Worm (Caenorhabditis elegans) whole organism, late embryonic: ENCODE data around the gene R02F11.11.

Experiments used
- C08G9.2 ChIP-seq: sonication (generic microtip); optimal IDR thresholded peaks from 2 replicates; lab custom pipeline; 2016; ENCODE audit warnings: mild to moderate bottlenecking, missing genetic modification characterization, moderate library complexity, missing compliant biosample characterization
- C38D4.7 ChIP-seq: fragments of 200-800 bp; sonication (Bioruptor generic); optimal IDR thresholded peaks from 2 replicates; lab custom pipeline; 2018; ENCODE audit warnings: mild to moderate bottlenecking, missing genetic modification characterization, moderate library complexity, missing compliant biosample characterization
- F13H6.1 ChIP-seq: sonication (generic microtip); optimal IDR thresholded peaks from 2 replicates; lab custom pipeline; 2016; ENCODE audit warnings: missing genetic modification characterization, missing compliant biosample characterization
- K02D7.2 ChIP-seq: sonication (generic microtip); optimal IDR thresholded peaks from 2 replicates; lab custom pipeline; 2017; ENCODE audit warnings: mild to moderate bottlenecking, missing genetic modification characterization, missing compliant biosample characterization
- ahr-1 ChIP-seq: sonication (generic microtip); optimal IDR thresholded peaks from 2 replicates; lab custom pipeline; 2016; ENCODE audit warnings: missing genetic modification characterization, missing compliant biosample characterization
- ceh-14 ChIP-seq: sonication (generic microtip); optimal IDR thresholded peaks from 2 replicates; lab custom pipeline; 2016; ENCODE audit warnings: missing genotype, missing genetic modification characterization, missing compliant biosample characterization
- ceh-18 ChIP-seq: sonication (generic microtip); optimal IDR thresholded peaks from 2 replicates; lab custom pipeline; 2016; ENCODE audit warnings: missing genetic modification characterization, missing compliant biosample characterization
- ceh-2 ChIP-seq: sonication (generic microtip); optimal IDR thresholded peaks from 2 replicates; lab custom pipeline; 2016; ENCODE audit warnings: missing genotype, missing genetic modification characterization, missing compliant biosample characterization
- ceh-30 ChIP-seq: fragments of 150-350 bp; optimal IDR thresholded peaks from 2 replicates; lab custom pipeline; 2014; ENCODE audit warnings: missing biosample characterization, missing genetic modification characterization
- ceh-31 ChIP-seq: sonication (generic microtip); optimal IDR thresholded peaks from 2 replicates; lab custom pipeline; 2016; ENCODE audit warnings: missing genetic modification characterization, missing compliant biosample characterization
- ceh-34 ChIP-seq: sonication (generic microtip); optimal IDR thresholded peaks from 2 replicates; lab custom pipeline; 2016; ENCODE audit warnings: mild to moderate bottlenecking, missing genetic modification characterization, missing compliant biosample characterization
- ceh-48 ChIP-seq: sonication (generic microtip); optimal IDR thresholded peaks from 2 replicates; lab custom pipeline; 2016; ENCODE audit warnings: missing genetic modification characterization, inconsistent platforms, missing compliant biosample characterization
- ceh-6 ChIP-seq: fragments of 200-800 bp; sonication (Bioruptor generic); optimal IDR thresholded peaks from 2 replicates; lab custom pipeline; 2018; ENCODE audit warnings: mild to moderate bottlenecking, missing genetic modification characterization, missing compliant biosample characterization
- dmd-4 ChIP-seq: sonication (generic microtip); optimal IDR thresholded peaks from 2 replicates; lab custom pipeline; 2016; ENCODE audit warnings: borderline replicate concordance, missing genetic modification characterization, missing compliant biosample characterization
- elt-2 ChIP-seq: sonication (generic microtip); optimal IDR thresholded peaks from 2 replicates; lab custom pipeline; 2016; ENCODE audit warnings: missing genetic modification reagents, missing genetic modification characterization, missing compliant biosample characterization
- elt-4 ChIP-seq: sonication (generic microtip); optimal IDR thresholded peaks from 2 replicates; lab custom pipeline; 2016; ENCODE audit warnings: missing genetic modification characterization, missing compliant biosample characterization
- ets-4 ChIP-seq: sonication (generic microtip); optimal IDR thresholded peaks from 2 replicates; lab custom pipeline; 2016; ENCODE audit warnings: missing genetic modification characterization, missing compliant biosample characterization
- eyg-1 ChIP-seq: sonication (generic microtip); optimal IDR thresholded peaks from 2 replicates; lab custom pipeline; 2016; ENCODE audit warnings: missing genotype, missing genetic modification characterization, missing compliant biosample characterization
- fkh-6 ChIP-seq: sonication (generic microtip); optimal IDR thresholded peaks from 2 replicates; lab custom pipeline; 2016; ENCODE audit warnings: missing genetic modification characterization, missing compliant biosample characterization
- gmeb-2 ChIP-seq: sonication (generic microtip); optimal IDR thresholded peaks from 2 replicates; lab custom pipeline; 2016; ENCODE audit warnings: missing genetic modification characterization, inconsistent platforms, missing compliant biosample characterization
- hlh-15 ChIP-seq: sonication (generic microtip); optimal IDR thresholded peaks from 2 replicates; lab custom pipeline; 2016; ENCODE audit warnings: missing genetic modification characterization, missing compliant biosample characterization
- hlh-30 ChIP-seq: sonication (generic microtip); optimal IDR thresholded peaks from 2 replicates; lab custom pipeline; 2017; ENCODE audit warnings: antibody characterized with exemption, missing genetic modification characterization, missing compliant biosample characterization; ENCODE audit not compliant: insufficient read depth
- hlh-8 ChIP-seq: sonication (generic microtip); optimal IDR thresholded peaks from 2 replicates; lab custom pipeline; 2016; ENCODE audit warnings: missing genotype, missing genetic modification characterization, missing compliant biosample characterization
- lim-6 ChIP-seq: sonication (generic microtip); optimal IDR thresholded peaks from 2 replicates; lab custom pipeline; 2016; ENCODE audit warnings: missing genetic modification characterization, missing compliant biosample characterization
- madf-2 ChIP-seq: sonication (generic microtip); optimal IDR thresholded peaks from 2 replicates; lab custom pipeline; 2017; ENCODE audit warnings: missing genetic modification characterization, missing compliant biosample characterization
- mec-3 ChIP-seq: sonication (generic microtip); optimal IDR thresholded peaks from 2 replicates; lab custom pipeline; 2016; ENCODE audit warnings: borderline replicate concordance, missing genetic modification characterization, missing compliant biosample characterization
- nfya-1 ChIP-seq: sonication (generic microtip); optimal IDR thresholded peaks from 2 replicates; lab custom pipeline; 2017; ENCODE audit warnings: missing genetic modification characterization, mild to moderate bottlenecking, missing compliant biosample characterization, antibody characterized with exemption, moderate library complexity
- nhr-11 ChIP-seq: fragments of 150-350 bp; optimal IDR thresholded peaks from 2 replicates; lab custom pipeline; 2014; ENCODE audit warnings: missing biosample characterization, missing genetic modification characterization
- nhr-232 ChIP-seq: sonication (generic microtip); optimal IDR thresholded peaks from 2 replicates; lab custom pipeline; 2016; ENCODE audit warnings: missing genetic modification characterization, missing compliant biosample characterization
- npax-4 ChIP-seq: sonication (generic microtip); optimal IDR thresholded peaks from 2 replicates; lab custom pipeline; 2016; ENCODE audit warnings: missing genetic modification characterization, missing compliant biosample characterization
- pat-9 ChIP-seq: fragments of 200-800 bp; sonication (Bioruptor generic); optimal IDR thresholded peaks from 2 replicates; lab custom pipeline; 2018; ENCODE audit warnings: mild to moderate bottlenecking, missing genetic modification characterization, moderate library complexity, missing compliant biosample characterization
- pax-1 ChIP-seq: fragments of 150-350 bp; optimal IDR thresholded peaks from 2 replicates; lab custom pipeline; 2014; ENCODE audit warnings: missing biosample characterization, missing genetic modification characterization
- pha-4 ChIP-seq: fragments of 150-350 bp; optimal IDR thresholded peaks from 2 replicates; lab custom pipeline; 2018; ENCODE audit warnings: missing biosample characterization, missing genetic modification reagents, missing genetic modification characterization
- pros-1 ChIP-seq: fragments of 150-350 bp; optimal IDR thresholded peaks from 2 replicates; lab custom pipeline; 2014; ENCODE audit warnings: missing biosample characterization, missing genetic modification reagents, missing genetic modification characterization
- ref-2 ChIP-seq: sonication (generic microtip); optimal IDR thresholded peaks from 2 replicates; lab custom pipeline; 2016; ENCODE audit warnings: missing genetic modification characterization, missing compliant biosample characterization
- rnt-1 ChIP-seq: sonication (generic microtip); optimal IDR thresholded peaks from 2 replicates; lab custom pipeline; 2016; ENCODE audit warnings: missing genetic modification characterization, missing compliant biosample characterization
- syd-9 ChIP-seq: sonication (generic microtip); optimal IDR thresholded peaks from 2 replicates; lab custom pipeline; 2016; ENCODE audit warnings: mild to moderate bottlenecking, missing genetic modification characterization, moderate library complexity, missing compliant biosample characterization
- tbx-2 ChIP-seq: sonication (generic microtip); optimal IDR thresholded peaks from 2 replicates; lab custom pipeline; 2016; ENCODE audit warnings: missing genetic modification characterization, missing compliant biosample characterization
- tbx-7 ChIP-seq: sonication (generic microtip); optimal IDR thresholded peaks from 2 replicates; lab custom pipeline; 2016; ENCODE audit warnings: missing genotype, missing genetic modification characterization, missing compliant biosample characterization
- ttx-3 ChIP-seq: sonication (generic microtip); optimal IDR thresholded peaks from 2 replicates; lab custom pipeline; 2016; ENCODE audit warnings: missing genetic modification reagents, missing genetic modification characterization, missing compliant biosample characterization
- unc-3 ChIP-seq, 2 experiments: fragments of 200-800 bp in 1 of 2; sonication (Bioruptor generic) in 1 of 2; sonication (generic microtip) in 1 of 2; conservative IDR thresholded peaks in 1 of 2; optimal IDR thresholded peaks in 1 of 2; 2 replicates each; pipeline versions ENCODE4 v1.3.6 to Lab custom; 2016 to 2022; ENCODE audit warnings: missing compliant biosample characterization in 2 of 2, missing genetic modification characterization in 2 of 2, missing genetic modification reagents in 1 of 2
- unc-42 ChIP-seq: sonication (generic microtip); optimal IDR thresholded peaks from 2 replicates; lab custom pipeline; 2016; ENCODE audit warnings: missing genotype, missing genetic modification characterization, missing compliant biosample characterization
- unc-55 ChIP-seq: sonication (generic microtip); optimal IDR thresholded peaks from 2 replicates; lab custom pipeline; 2017; ENCODE audit warnings: missing biosample characterization, missing genetic modification reagents, missing genetic modification characterization
- zip-5 ChIP-seq: sonication (generic microtip); optimal IDR thresholded peaks from 2 replicates; lab custom pipeline; 2016; ENCODE audit warnings: missing genetic modification characterization, missing compliant biosample characterization
- ztf-16 ChIP-seq: sonication (generic microtip); optimal IDR thresholded peaks from 2 replicates; lab custom pipeline; 2017; ENCODE audit warnings: missing genetic modification characterization, missing compliant biosample characterization

Gene R02F11.11

DNA sequence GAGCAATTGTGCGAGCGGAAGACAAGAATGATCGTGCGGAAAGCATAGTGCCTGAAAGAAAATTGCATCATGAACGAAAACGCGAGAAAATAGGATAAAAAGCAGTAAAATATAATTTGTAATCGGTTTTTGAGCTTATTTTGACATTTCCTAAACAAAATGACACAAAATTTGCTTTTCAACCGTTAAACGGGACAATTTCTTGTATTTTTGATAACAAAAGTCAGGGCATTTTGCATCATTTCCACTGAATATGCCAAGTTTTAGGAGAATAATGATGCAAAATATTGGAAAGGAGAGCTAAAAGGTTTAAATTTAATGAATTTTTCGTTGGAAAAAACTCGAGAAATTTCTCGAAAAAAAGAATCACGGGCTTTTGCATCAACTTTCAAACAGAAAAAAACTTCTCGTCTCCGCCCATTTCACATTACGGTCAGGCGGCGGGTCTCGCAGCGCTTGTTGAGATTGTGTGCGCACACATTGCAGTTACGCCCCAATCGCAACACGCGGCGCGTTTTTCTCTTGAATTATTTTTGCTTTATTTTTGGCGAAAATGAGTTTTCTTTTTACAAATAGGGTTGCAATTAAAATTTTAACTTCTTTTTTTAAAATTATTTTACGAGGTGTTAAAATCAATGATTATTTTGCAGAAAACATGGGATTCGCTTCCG is 35.2 kb downstream of the R02F11.11 start, which contains the start of the genes hsp-6 and C37H5.5:
hsp-6 (minus strand) TSS at position 51 of the 671 bp plus-strand sequence.
C37H5.5 (plus strand) TSS at position 651 of the 671 bp plus-strand sequence.
- TF ChIP-seq F13H6.1 (tag; lab: Kevin White, UChicago), result peak; percentile 5
- peak; percentile 40 for TF ChIP-seq ets-4 (tag; lab: Kevin White, UChicago)
- no peak for TF ChIP-seq pros-1
- TF ChIP-seq nfya-1 (tag; lab: Kevin White, UChicago), result peak; percentile 84
- no peak for TF ChIP-seq rnt-1 (tag; lab: Kevin White, UChicago)
- TF ChIP-seq hlh-30 (tag; lab: Kevin White, UChicago), result peak; percentile 87
- TF ChIP-seq ceh-2, result peak; percentile 30
- no peak for TF ChIP-seq npax-4 (tag; lab: Kevin White, UChicago)
- TF ChIP-seq ceh-6 (GFP tag; lab: Kevin White, UChicago), result no peak
- no peak for TF ChIP-seq tbx-7
- TF ChIP-seq C38D4.7, result no peak
- no peak for TF ChIP-seq zip-5
- TF ChIP-seq mec-3, result no peak
- TF ChIP-seq hlh-15 (tag; lab: Kevin White, UChicago), result no peak
- no peak for TF ChIP-seq ztf-16 (tag; lab: Kevin White, UChicago)
- no peak for TF ChIP-seq dmd-4 (tag; lab: Kevin White, UChicago)
- peak; percentile 10 for TF ChIP-seq nhr-232 (tag; lab: Kevin White, UChicago)
- no peak for TF ChIP-seq pat-9 (tag; lab: Kevin White, UChicago)
- TF ChIP-seq ceh-34 (tag; lab: Kevin White, UChicago), result peak; percentile 39
- no peak for TF ChIP-seq fkh-6 (tag; lab: Kevin White, UChicago)
- no peak for TF ChIP-seq eyg-1 (tag; lab: Kevin White, UChicago)
- TF ChIP-seq unc-42 (tag; lab: Kevin White, UChicago), result peak; percentile 52
- peak; percentile 65 for TF ChIP-seq pax-1 (tag; lab: Kevin White, UChicago)
- TF ChIP-seq ttx-3 (tag; lab: Kevin White, UChicago), result no peak
- no peak for TF ChIP-seq gmeb-2 (tag; lab: Kevin White, UChicago)
- TF ChIP-seq tbx-2 (tag; lab: Kevin White, UChicago), result peak; percentile 59
- no peak for TF ChIP-seq ref-2 (tag; lab: Kevin White, UChicago)
- no peak for TF ChIP-seq ceh-48
- no peak for TF ChIP-seq madf-2 (tag; lab: Kevin White, UChicago)
- TF ChIP-seq hlh-8 (tag; lab: Kevin White, UChicago), result no peak
- peak; percentile 10 for TF ChIP-seq ceh-14 (tag; lab: Kevin White, UChicago)
- no peak for TF ChIP-seq elt-4 (tag; lab: Kevin White, UChicago)
- peak; percentile 38 for TF ChIP-seq elt-2 (tag; lab: Kevin White, UChicago)
- TF ChIP-seq unc-3 (GFP tag; conservative IDR thresholded peaks at IDR 0.05; lab: Robert Waterston, UW), result no peak
- TF ChIP-seq unc-3 (tag; optimal IDR thresholded peaks at IDR 0.05; lab: Kevin White, UChicago), result no peak
- TF ChIP-seq ceh-31 (tag; lab: Kevin White, UChicago), result peak; percentile 67
- peak; percentile 14 for TF ChIP-seq unc-55 (GFP tag; lab: Kevin White, UChicago)
- TF ChIP-seq syd-9 (tag; lab: Kevin White, UChicago), result peak; percentile 46
- TF ChIP-seq ceh-18, result peak; percentile 69
- TF ChIP-seq lim-6 (tag; lab: Kevin White, UChicago), result no peak
- no peak for TF ChIP-seq ahr-1 (tag; lab: Kevin White, UChicago)
- no peak for TF ChIP-seq nhr-11 (tag; lab: Kevin White, UChicago)

DNA sequence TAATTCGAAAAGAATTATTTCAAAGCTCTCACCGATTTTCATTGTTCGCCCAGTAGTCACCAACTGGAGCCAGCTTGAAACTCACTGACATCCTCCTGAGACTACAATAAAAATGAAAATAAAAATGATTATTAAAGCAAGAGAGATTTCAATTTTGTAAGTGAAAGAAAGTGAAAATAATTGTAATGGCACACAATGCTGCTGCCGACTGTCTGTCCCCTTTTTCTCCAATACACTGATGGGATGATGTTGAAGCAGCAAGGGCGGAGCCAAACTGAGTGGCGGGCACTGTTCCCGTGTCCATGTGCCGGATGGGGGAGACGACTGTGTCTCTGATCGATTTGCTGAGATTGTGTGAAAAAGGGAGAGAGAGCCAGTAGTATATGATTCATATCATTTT is 42.6 kb downstream of the R02F11.11 start, which contains the start of gene C37H5.14:
C37H5.14 (minus strand) TSS at position 101 of the 400 bp plus-strand sequence.
- TF ChIP-seq C08G9.2 (tag; lab: Kevin White, UChicago) (no peak), mec-3 (no peak), K02D7.2 (tag; lab: Kevin White, UChicago) (no peak), ceh-30 (tag; lab: Kevin White, UChicago) (no peak), pha-4 (no peak)
